Worm (Caenorhabditis elegans) whole organism, late embryonic: ENCODE measurements around the gene C35A11.4.

Source experiments
- C38D4.7 ChIP-seq: fragments of 200-800 bp; sonication (Bioruptor generic); optimal IDR thresholded peaks from 2 replicates; lab custom pipeline; 2018; ENCODE audit warnings: mild to moderate bottlenecking, missing genetic modification characterization, moderate library complexity, missing compliant biosample characterization
- F13H6.1 ChIP-seq: sonication (generic microtip); optimal IDR thresholded peaks from 2 replicates; lab custom pipeline; 2016; ENCODE audit warnings: missing genetic modification characterization, missing compliant biosample characterization
- K09A11.1 ChIP-seq: sonication (generic microtip); optimal IDR thresholded peaks from 2 replicates; lab custom pipeline; 2017; ENCODE audit warnings: antibody characterized with exemption, mild to moderate bottlenecking, missing genetic modification characterization, missing compliant biosample characterization; ENCODE audit not compliant: insufficient read depth
- ama-1 ChIP-seq: fragments of 150-350 bp; optimal IDR thresholded peaks from 2 replicates; lab custom pipeline; 2014
- ceh-18 ChIP-seq: sonication (generic microtip); optimal IDR thresholded peaks from 2 replicates; lab custom pipeline; 2016; ENCODE audit warnings: missing genetic modification characterization, missing compliant biosample characterization
- ceh-2 ChIP-seq: sonication (generic microtip); optimal IDR thresholded peaks from 2 replicates; lab custom pipeline; 2016; ENCODE audit warnings: missing genotype, missing genetic modification characterization, missing compliant biosample characterization
- ceh-22 ChIP-seq: sonication (generic microtip); optimal IDR thresholded peaks from 2 replicates; lab custom pipeline; 2017; ENCODE audit warnings: missing biosample characterization, missing genetic modification characterization
- ceh-24 ChIP-seq: sonication (generic microtip); optimal IDR thresholded peaks from 2 replicates; lab custom pipeline; 2016; ENCODE audit warnings: mild to moderate bottlenecking, missing genetic modification characterization, missing compliant biosample characterization
- ceh-30 ChIP-seq: fragments of 150-350 bp; optimal IDR thresholded peaks from 2 replicates; lab custom pipeline; 2014; ENCODE audit warnings: missing biosample characterization, missing genetic modification characterization
- ceh-34 ChIP-seq: sonication (generic microtip); optimal IDR thresholded peaks from 2 replicates; lab custom pipeline; 2016; ENCODE audit warnings: mild to moderate bottlenecking, missing genetic modification characterization, missing compliant biosample characterization
- ceh-6 ChIP-seq: fragments of 200-800 bp; sonication (Bioruptor generic); optimal IDR thresholded peaks from 2 replicates; lab custom pipeline; 2018; ENCODE audit warnings: mild to moderate bottlenecking, missing genetic modification characterization, missing compliant biosample characterization
- che-1 ChIP-seq: sonication (generic microtip); optimal IDR thresholded peaks from 2 replicates; lab custom pipeline; 2016; ENCODE audit warnings: mild to moderate bottlenecking, missing genetic modification characterization, missing compliant biosample characterization
- dmd-4 ChIP-seq: sonication (generic microtip); optimal IDR thresholded peaks from 2 replicates; lab custom pipeline; 2016; ENCODE audit warnings: borderline replicate concordance, missing genetic modification characterization, missing compliant biosample characterization
- dve-1 ChIP-seq: sonication (generic microtip); optimal IDR thresholded peaks from 2 replicates; lab custom pipeline; 2017; ENCODE audit warnings: antibody characterized with exemption, mild to moderate bottlenecking, missing genetic modification characterization, missing compliant biosample characterization
- elt-2 ChIP-seq: sonication (generic microtip); optimal IDR thresholded peaks from 2 replicates; lab custom pipeline; 2016; ENCODE audit warnings: missing genetic modification reagents, missing genetic modification characterization, missing compliant biosample characterization
- elt-4 ChIP-seq: sonication (generic microtip); optimal IDR thresholded peaks from 2 replicates; lab custom pipeline; 2016; ENCODE audit warnings: missing genetic modification characterization, missing compliant biosample characterization
- ets-4 ChIP-seq: sonication (generic microtip); optimal IDR thresholded peaks from 2 replicates; lab custom pipeline; 2016; ENCODE audit warnings: missing genetic modification characterization, missing compliant biosample characterization
- eyg-1 ChIP-seq: sonication (generic microtip); optimal IDR thresholded peaks from 2 replicates; lab custom pipeline; 2016; ENCODE audit warnings: missing genotype, missing genetic modification characterization, missing compliant biosample characterization
- fax-1 ChIP-seq: sonication (generic microtip); optimal IDR thresholded peaks from 2 replicates; lab custom pipeline; 2016; ENCODE audit warnings: missing genotype, missing genetic modification characterization, missing compliant biosample characterization
- fkh-10 ChIP-seq: fragments of 150-350 bp; optimal IDR thresholded peaks from 2 replicates; lab custom pipeline; 2014; ENCODE audit warnings: missing biosample characterization, missing genetic modification reagents, missing genetic modification characterization
- fkh-6 ChIP-seq: sonication (generic microtip); optimal IDR thresholded peaks from 2 replicates; lab custom pipeline; 2016; ENCODE audit warnings: missing genetic modification characterization, missing compliant biosample characterization
- gmeb-2 ChIP-seq: sonication (generic microtip); optimal IDR thresholded peaks from 2 replicates; lab custom pipeline; 2016; ENCODE audit warnings: missing genetic modification characterization, inconsistent platforms, missing compliant biosample characterization
- hlh-13 ChIP-seq: fragments of 200-800 bp; sonication (Bioruptor generic); optimal IDR thresholded peaks from 2 replicates; lab custom pipeline; 2018; ENCODE audit warnings: mild to moderate bottlenecking, missing genetic modification characterization, missing compliant biosample characterization
- hlh-15 ChIP-seq: sonication (generic microtip); optimal IDR thresholded peaks from 2 replicates; lab custom pipeline; 2016; ENCODE audit warnings: missing genetic modification characterization, missing compliant biosample characterization
- hlh-8 ChIP-seq: sonication (generic microtip); optimal IDR thresholded peaks from 2 replicates; lab custom pipeline; 2016; ENCODE audit warnings: missing genotype, missing genetic modification characterization, missing compliant biosample characterization
- lim-6 ChIP-seq: sonication (generic microtip); optimal IDR thresholded peaks from 2 replicates; lab custom pipeline; 2016; ENCODE audit warnings: missing genetic modification characterization, missing compliant biosample characterization
- madf-2 ChIP-seq: sonication (generic microtip); optimal IDR thresholded peaks from 2 replicates; lab custom pipeline; 2017; ENCODE audit warnings: missing genetic modification characterization, missing compliant biosample characterization
- mec-3 ChIP-seq: sonication (generic microtip); optimal IDR thresholded peaks from 2 replicates; lab custom pipeline; 2016; ENCODE audit warnings: borderline replicate concordance, missing genetic modification characterization, missing compliant biosample characterization
- nhr-11 ChIP-seq: fragments of 150-350 bp; optimal IDR thresholded peaks from 2 replicates; lab custom pipeline; 2014; ENCODE audit warnings: missing biosample characterization, missing genetic modification characterization
- nhr-232 ChIP-seq: sonication (generic microtip); optimal IDR thresholded peaks from 2 replicates; lab custom pipeline; 2016; ENCODE audit warnings: missing genetic modification characterization, missing compliant biosample characterization
- pag-3 ChIP-seq: sonication (generic microtip); optimal IDR thresholded peaks from 2 replicates; lab custom pipeline; 2016; ENCODE audit warnings: missing compliant biosample characterization, missing genetic modification characterization, borderline replicate concordance
- pat-9 ChIP-seq: fragments of 200-800 bp; sonication (Bioruptor generic); optimal IDR thresholded peaks from 2 replicates; lab custom pipeline; 2018; ENCODE audit warnings: mild to moderate bottlenecking, missing genetic modification characterization, moderate library complexity, missing compliant biosample characterization
- pax-1 ChIP-seq: fragments of 150-350 bp; optimal IDR thresholded peaks from 2 replicates; lab custom pipeline; 2014; ENCODE audit warnings: missing biosample characterization, missing genetic modification characterization
- pros-1 ChIP-seq: fragments of 150-350 bp; optimal IDR thresholded peaks from 2 replicates; lab custom pipeline; 2014; ENCODE audit warnings: missing biosample characterization, missing genetic modification reagents, missing genetic modification characterization
- sdc-2 ChIP-seq: sonication (generic microtip); optimal IDR thresholded peaks from 2 replicates; lab custom pipeline; 2016; ENCODE audit warnings: missing genotype, missing genetic modification characterization, missing compliant biosample characterization
- syd-9 ChIP-seq: sonication (generic microtip); optimal IDR thresholded peaks from 2 replicates; lab custom pipeline; 2016; ENCODE audit warnings: mild to moderate bottlenecking, missing genetic modification characterization, moderate library complexity, missing compliant biosample characterization
- unc-3 ChIP-seq, 2 experiments: fragments of 200-800 bp in 1 of 2; sonication (Bioruptor generic) in 1 of 2; sonication (generic microtip) in 1 of 2; conservative IDR thresholded peaks in 1 of 2; optimal IDR thresholded peaks in 1 of 2; 2 replicates each; pipeline versions ENCODE4 v1.3.6 to Lab custom; 2016 to 2022; ENCODE audit warnings: missing compliant biosample characterization in 2 of 2, missing genetic modification characterization in 2 of 2, missing genetic modification reagents in 1 of 2
- zip-5 ChIP-seq: sonication (generic microtip); optimal IDR thresholded peaks from 2 replicates; lab custom pipeline; 2016; ENCODE audit warnings: missing genetic modification characterization, missing compliant biosample characterization
- ztf-16 ChIP-seq: sonication (generic microtip); optimal IDR thresholded peaks from 2 replicates; lab custom pipeline; 2017; ENCODE audit warnings: missing genetic modification characterization, missing compliant biosample characterization

The C35A11.4 gene

ce11 chrV:5372118-5372517 lies 20.8 kb downstream of the C35A11.4 start, which contains the start of gene C35A11.3:
TSS of gene C35A11.3 (plus strand) at chrV:5372418.
- no peak for TF ChIP-seq nhr-11 (tag; lab: Kevin White, UChicago)
- no peak for TF ChIP-seq ceh-2 (tag; lab: Kevin White, UChicago)
- TF ChIP-seq ceh-22 (tag; lab: Kevin White, UChicago): no peak
- no peak for TF ChIP-seq ets-4
- TF ChIP-seq madf-2: no peak
- no peak for TF ChIP-seq elt-4 (tag; lab: Kevin White, UChicago)
- TF ChIP-seq unc-3 (GFP tag; conservative IDR thresholded peaks at IDR 0.05; lab: Robert Waterston, UW): no peak
- TF ChIP-seq unc-3 (tag; optimal IDR thresholded peaks at IDR 0.05; lab: Kevin White, UChicago): no peak
- TF ChIP-seq fkh-6 (tag; lab: Kevin White, UChicago): no peak
- TF ChIP-seq lim-6 (tag; lab: Kevin White, UChicago): no peak
- no peak for TF ChIP-seq ceh-6
- TF ChIP-seq ztf-16 (tag; lab: Kevin White, UChicago): no peak
- TF ChIP-seq eyg-1 (tag; lab: Kevin White, UChicago): no peak
- TF ChIP-seq F13H6.1 (tag; lab: Kevin White, UChicago): no peak
- no peak for TF ChIP-seq ceh-18 (tag; lab: Kevin White, UChicago)
- TF ChIP-seq pax-1 (tag; lab: Kevin White, UChicago): no peak
- no peak for TF ChIP-seq hlh-15
- TF ChIP-seq ceh-24: no peak
- TF ChIP-seq nhr-232 (tag; lab: Kevin White, UChicago): no peak
- TF ChIP-seq hlh-13 (GFP tag; lab: Kevin White, UChicago): no peak
- TF ChIP-seq elt-2: no peak

- no peak for TF ChIP-seq pag-3 (tag; lab: Kevin White, UChicago)
- no peak for TF ChIP-seq mec-3 (tag; lab: Kevin White, UChicago)
- no peak for TF ChIP-seq sdc-2 (tag; lab: Kevin White, UChicago)
- TF ChIP-seq pat-9 (tag; lab: Kevin White, UChicago): no peak
- no peak for TF ChIP-seq ceh-30 (tag; lab: Kevin White, UChicago)
- no peak for TF ChIP-seq elt-4 (tag; lab: Kevin White, UChicago)
- TF ChIP-seq C38D4.7 (GFP tag; lab: Kevin White, UChicago): no peak
- no peak for TF ChIP-seq dmd-4 (tag; lab: Kevin White, UChicago)
- no peak for TF ChIP-seq fax-1
These were observed 24.2 kb downstream of the C35A11.4 start, which contains the start of gene T09D3.9 for ce11 chrV:5368792-5369191. TSS of gene T09D3.9 (minus strand) at chrV:5368892.

ce11 chrV:5364863-5365262 lies 28.1 kb downstream of the C35A11.4 start, which contains the start of gene T09D3.8:
TSS of gene T09D3.8 (plus strand) at chrV:5365163.
- TF ChIP-seq fkh-6 (tag; lab: Kevin White, UChicago): no peak
- no peak for TF ChIP-seq unc-3 (GFP tag; conservative IDR thresholded peaks at IDR 0.05; lab: Robert Waterston, UW)
- no peak for TF ChIP-seq unc-3 (tag; optimal IDR thresholded peaks at IDR 0.05; lab: Kevin White, UChicago)
- no peak for TF ChIP-seq hlh-15
- TF ChIP-seq elt-4 (tag; lab: Kevin White, UChicago): no peak
- no peak for TF ChIP-seq che-1
- TF ChIP-seq fkh-10 (GFP tag; lab: Kevin White, UChicago): no peak
- TF ChIP-seq syd-9 (tag; lab: Kevin White, UChicago): no peak
- no peak for TF ChIP-seq dmd-4 (tag; lab: Kevin White, UChicago)
- TF ChIP-seq ceh-34 (tag; lab: Kevin White, UChicago): no peak
- TF ChIP-seq pros-1 (tag; lab: Kevin White, UChicago): no peak
- TF ChIP-seq ama-1: no peak
- no peak for TF ChIP-seq mec-3 (tag; lab: Kevin White, UChicago)
- no peak for TF ChIP-seq zip-5 (tag; lab: Kevin White, UChicago)
- no peak for TF ChIP-seq ztf-16 (tag; lab: Kevin White, UChicago)
- no peak for TF ChIP-seq hlh-8 (tag; lab: Kevin White, UChicago)
- TF ChIP-seq, all 69 proteins: peak for 0

- no peak for TF ChIP-seq gmeb-2 (tag; lab: Kevin White, UChicago)
- TF ChIP-seq dve-1 (tag; lab: Kevin White, UChicago): no peak
- TF ChIP-seq K09A11.1: no peak
These were observed 30.7 kb downstream of the C35A11.4 start for ce11 chrV:5362220-5362619.
